Fruit fly (Drosophila melanogaster) S2 (cell line): ENCODE results near the gene Surf1.

Experiments used
- CG8478 ChIP-seq: fragments of >200 bp; optimal IDR thresholded peaks from 2 replicates; lab custom pipeline; 2018
- CTCF ChIP-seq, 2 experiments: fragments of >200 bp; optimal IDR thresholded peaks; 2 replicates each; lab custom pipeline; 2018

dm6 chr3L:6964488-6965152, 6.5 kb downstream of the Surf1 start, which contains the start of gene sgl:
- TF ChIP-seq CTCF (optimal IDR thresholded peaks at IDR 0.05; lab: Kevin White, UChicago) (no peak), CG8478 (lab: Kevin White, UChicago) (no peak)
